Worm (Caenorhabditis elegans) whole organism, L4 larva: Measurements from ENCODE around the gene C55B6.7.
A peak's percentile ranks its signal among the peaks of the same experiment; 100 is the strongest.

ENCODE experiments used
- F10B5.3 ChIP-seq: sonication (generic microtip); optimal IDR thresholded peaks from 2 replicates; lab custom pipeline; 2016; ENCODE audit warnings: mild to moderate bottlenecking, missing genetic modification characterization, missing compliant biosample characterization
- F26F4.8 ChIP-seq: fragments of 200-800 bp; sonication (Bioruptor generic); conservative IDR thresholded peaks from 2 replicates; pipeline ENCODE4 v1.3.6; 2022; ENCODE audit warnings: missing genetic modification characterization, missing compliant biosample characterization
- F37D6.2 ChIP-seq: sonication (generic microtip); optimal IDR thresholded peaks from 2 replicates; lab custom pipeline; 2016; ENCODE audit warnings: mild to moderate bottlenecking, missing genetic modification characterization, missing compliant biosample characterization
- F49E8.2 ChIP-seq: sonication (generic microtip); optimal IDR thresholded peaks from 2 replicates; lab custom pipeline; 2016; ENCODE audit warnings: missing compliant biosample characterization, mild to moderate bottlenecking, missing genetic modification characterization, borderline replicate concordance
- T26A8.4 ChIP-seq: fragments of 200-800 bp; sonication (Bioruptor generic); IDR thresholded peaks from 2 replicates; pipeline ENCODE4 v1.3.6; 2022; ENCODE audit warnings: missing genetic modification characterization, missing compliant biosample characterization
- Y105C5A.15 ChIP-seq: fragments of 200-800 bp; sonication (Bioruptor generic); IDR thresholded peaks from 2 replicates; pipeline ENCODE4 v1.3.6; 2022; ENCODE audit warnings: missing genetic modification characterization, missing compliant biosample characterization
- Y48G9A.11 ChIP-seq: fragments of 200-800 bp; sonication (Bioruptor generic); IDR thresholded peaks from 2 replicates; pipeline ENCODE4 v1.3.6; 2022; ENCODE audit warnings: missing genetic modification reagents, missing genetic modification characterization, missing compliant biosample characterization
- Y5F2A.4 ChIP-seq: fragments of 200-800 bp; sonication (Bioruptor generic); optimal IDR thresholded peaks from 2 replicates; lab custom pipeline; 2018; ENCODE audit warnings: mild to moderate bottlenecking, missing genetic modification characterization, missing compliant biosample characterization
- aha-1 ChIP-seq: fragments of 150-350 bp; peaks from one replicate; lab custom pipeline; 2014; ENCODE audit warnings: missing biosample characterization, missing genetic modification characterization
- ceh-20 ChIP-seq: fragments of 200-800 bp; sonication (Bioruptor generic); IDR thresholded peaks from 2 replicates; pipeline ENCODE4 v1.3.6; 2022; ENCODE audit warnings: missing genetic modification reagents, missing genetic modification characterization, missing compliant biosample characterization
- ceh-62 ChIP-seq: sonication (generic microtip); optimal IDR thresholded peaks from 2 replicates; lab custom pipeline; 2017; ENCODE audit warnings: missing biosample characterization, missing genetic modification characterization
- ceh-82 ChIP-seq: sonication (generic microtip); optimal IDR thresholded peaks from 2 replicates; lab custom pipeline; 2017; ENCODE audit warnings: missing biosample characterization, missing genetic modification characterization
- ctbp-1 ChIP-seq: fragments of 200-800 bp; sonication (Bioruptor generic); IDR thresholded peaks from 2 replicates; pipeline ENCODE4 v1.3.6; 2022; ENCODE audit warnings: missing genetic modification reagents, missing genetic modification characterization, missing compliant biosample characterization
- daf-12 ChIP-seq: fragments of 150-350 bp; optimal IDR thresholded peaks from 2 replicates; lab custom pipeline; 2014; ENCODE audit warnings: missing biosample characterization, missing genetic modification reagents, missing genetic modification characterization
- daf-8 ChIP-seq: fragments of 200-800 bp; sonication (Bioruptor generic); IDR thresholded peaks from 2 replicates; pipeline ENCODE4 v1.3.6; 2022; ENCODE audit warnings: missing genetic modification characterization, missing compliant biosample characterization
- dmd-9 ChIP-seq: fragments of 200-800 bp; sonication (Bioruptor generic); IDR thresholded peaks from 2 replicates; pipeline ENCODE4 v1.3.6; 2022; ENCODE audit warnings: missing genetic modification reagents, missing genetic modification characterization, missing compliant biosample characterization
- duxl-1 ChIP-seq: sonication (generic microtip); optimal IDR thresholded peaks from 2 replicates; lab custom pipeline; 2016; ENCODE audit warnings: mild to moderate bottlenecking, missing genetic modification characterization, moderate library complexity, missing compliant biosample characterization; ENCODE audit not compliant: poor library complexity
- egl-43 ChIP-seq: fragments of 200-800 bp; sonication (Bioruptor generic); IDR thresholded peaks from 2 replicates; pipeline ENCODE4 v1.3.6; 2022; ENCODE audit warnings: missing genetic modification reagents, missing genetic modification characterization, missing compliant biosample characterization
- fkh-10 ChIP-seq: fragments of 150-350 bp; optimal IDR thresholded peaks from 2 replicates; lab custom pipeline; 2014; ENCODE audit warnings: missing biosample characterization, missing genetic modification reagents, missing genetic modification characterization
- gei-8 ChIP-seq: fragments of 200-800 bp; sonication (Bioruptor generic); optimal IDR thresholded peaks from 2 replicates; lab custom pipeline; 2018; ENCODE audit warnings: mild to moderate bottlenecking, missing genetic modification characterization, missing compliant biosample characterization
- hlh-30 ChIP-seq: sonication (generic microtip); optimal IDR thresholded peaks from 2 replicates; lab custom pipeline; 2017; ENCODE audit warnings: antibody characterized with exemption, mild to moderate bottlenecking, missing genetic modification characterization, missing compliant biosample characterization; ENCODE audit not compliant: insufficient read depth
- hmg-1.1 ChIP-seq: fragments of 200-800 bp; sonication (Bioruptor generic); IDR thresholded peaks from 2 replicates; pipeline ENCODE4 v1.3.6; 2022; ENCODE audit warnings: missing genetic modification reagents, missing genetic modification characterization, missing compliant biosample characterization
- lin-13 ChIP-seq: fragments of 150-350 bp; optimal IDR thresholded peaks from 2 replicates; lab custom pipeline; 2014; ENCODE audit warnings: missing biosample characterization, missing genetic modification reagents, missing genetic modification characterization
- lin-15B ChIP-seq: fragments of 150-350 bp; sonication (generic microtip); optimal IDR thresholded peaks from 3 replicates; lab custom pipeline; 2014; ENCODE audit warnings: missing biosample characterization, missing genetic modification characterization
- lin-29 ChIP-seq: fragments of 200-800 bp; sonication (Bioruptor generic); IDR thresholded peaks from 2 replicates; pipeline ENCODE4 v1.3.6; 2022; ENCODE audit warnings: missing genetic modification reagents, missing genetic modification characterization, missing compliant biosample characterization
- mdt-29 ChIP-seq: fragments of 200-800 bp; sonication (Bioruptor generic); IDR thresholded peaks from 2 replicates; pipeline ENCODE4 v1.3.6; 2022; ENCODE audit warnings: missing genetic modification reagents, missing genetic modification characterization, missing compliant biosample characterization
- mes-2 ChIP-seq: sonication (generic microtip); optimal IDR thresholded peaks from 2 replicates; lab custom pipeline; 2016; ENCODE audit warnings: missing genotype, mild to moderate bottlenecking, missing genetic modification characterization, missing compliant biosample characterization; ENCODE audit not compliant: poor library complexity, severe bottlenecking
- mxl-3 ChIP-seq: fragments of 200-800 bp; sonication (Bioruptor generic); optimal IDR thresholded peaks from 2 replicates; lab custom pipeline; 2018; ENCODE audit warnings: mild to moderate bottlenecking, missing genetic modification characterization, missing compliant biosample characterization
- nhr-102 ChIP-seq: sonication (generic microtip); optimal IDR thresholded peaks from 2 replicates; lab custom pipeline; 2016; ENCODE audit warnings: mild to moderate bottlenecking, missing genetic modification characterization, moderate library complexity, missing compliant biosample characterization
- nhr-11 ChIP-seq: fragments of 150-350 bp; optimal IDR thresholded peaks from 2 replicates; lab custom pipeline; 2014; ENCODE audit warnings: missing biosample characterization, missing genetic modification characterization
- nhr-25 ChIP-seq: sonication (generic microtip); optimal IDR thresholded peaks from 2 replicates; lab custom pipeline; 2017; ENCODE audit warnings: missing genetic modification characterization, mild to moderate bottlenecking, missing compliant biosample characterization, antibody characterized with exemption, moderate library complexity, borderline replicate concordance; ENCODE audit not compliant: insufficient read depth
- nhr-28 ChIP-seq: fragments of 150-350 bp; optimal IDR thresholded peaks from 2 replicates; lab custom pipeline; 2014; ENCODE audit warnings: missing biosample characterization, missing genetic modification characterization
- nhr-41 ChIP-seq: fragments of 200-800 bp; sonication (Bioruptor generic); IDR thresholded peaks from 2 replicates; pipeline ENCODE4 v1.3.6; 2022; ENCODE audit warnings: missing genetic modification reagents, missing genetic modification characterization, missing compliant biosample characterization
- nhr-42 ChIP-seq: fragments of 200-800 bp; sonication (Bioruptor generic); IDR thresholded peaks from 2 replicates; pipeline ENCODE4 v1.3.6; 2022; ENCODE audit warnings: missing genetic modification characterization, missing compliant biosample characterization
- nhr-77 ChIP-seq: fragments of 150-350 bp; optimal IDR thresholded peaks from 2 replicates; lab custom pipeline; 2014; ENCODE audit warnings: missing biosample characterization, missing genetic modification characterization
- pha-4 ChIP-seq, 2 experiments: fragments of 150-350 bp in 1 of 2; fragments of 200-800 bp in 1 of 2; sonication (Bioruptor generic) in 1 of 2; IDR thresholded peaks in 1 of 2; optimal IDR thresholded peaks in 1 of 2; 2 replicates each; pipeline versions ENCODE4 v1.3.6 to Lab custom; 2014 to 2022; ENCODE audit warnings: missing genetic modification characterization in 2 of 2, missing genetic modification reagents in 2 of 2, missing biosample characterization in 1 of 2, missing compliant biosample characterization in 1 of 2
- php-3 ChIP-seq: fragments of 200-800 bp; sonication (Bioruptor generic); IDR thresholded peaks from 2 replicates; pipeline ENCODE4 v1.3.6; 2022; ENCODE audit warnings: missing genetic modification reagents, missing genetic modification characterization, missing compliant biosample characterization
- saeg-2 ChIP-seq: fragments of 200-800 bp; sonication (Bioruptor generic); IDR thresholded peaks from 2 replicates; pipeline ENCODE4 v1.3.6; 2022; ENCODE audit warnings: missing genetic modification reagents, missing genetic modification characterization, missing compliant biosample characterization
- spr-1 ChIP-seq: sonication (generic microtip); optimal IDR thresholded peaks from 2 replicates; lab custom pipeline; 2016; ENCODE audit warnings: mild to moderate bottlenecking, missing genetic modification characterization, missing compliant biosample characterization
- spr-3 ChIP-seq: fragments of 200-800 bp; sonication (Bioruptor generic); optimal IDR thresholded peaks from 2 replicates; lab custom pipeline; 2018; ENCODE audit warnings: mild to moderate bottlenecking, missing genetic modification characterization, missing compliant biosample characterization
- tag-97 ChIP-seq: fragments of 200-800 bp; sonication (Bioruptor generic); IDR thresholded peaks from 2 replicates; pipeline ENCODE4 v1.3.6; 2022; ENCODE audit warnings: missing genetic modification characterization, missing compliant biosample characterization
- tra-1 ChIP-seq: fragments of 200-800 bp; sonication (Bioruptor generic); IDR thresholded peaks from 2 replicates; pipeline ENCODE4 v1.3.6; 2022; ENCODE audit warnings: missing genetic modification reagents, missing genetic modification characterization, missing compliant biosample characterization
- unc-39 ChIP-seq: sonication (generic microtip); optimal IDR thresholded peaks from 2 replicates; lab custom pipeline; 2017; ENCODE audit warnings: missing biosample characterization, missing genetic modification characterization
- zag-1 ChIP-seq: fragments of 150-350 bp; optimal IDR thresholded peaks from 2 replicates; lab custom pipeline; 2014; ENCODE audit warnings: missing biosample characterization, missing genetic modification characterization
- zip-11 ChIP-seq: fragments of 200-800 bp; sonication (Bioruptor generic); IDR thresholded peaks from 2 replicates; pipeline ENCODE4 v1.3.6; 2022; ENCODE audit warnings: missing genetic modification characterization, missing compliant biosample characterization

The C55B6.7 gene

ce11 chrX:7222383-7222782, 30.6 kb upstream of the C55B6.7 start:
- TF ChIP-seq nhr-25 (tag; lab: Kevin White, UChicago) (no peak), duxl-1 (tag; lab: Kevin White, UChicago) (no peak), fkh-10 (GFP tag; lab: Kevin White, UChicago) (peak; percentile 10), lin-15B (tag; lab: Kevin White, UChicago) (no peak), spr-1 (tag; lab: Kevin White, UChicago) (no peak), F26F4.8 (GFP tag; lab: Robert Waterston, UW) (no peak), ceh-20 (GFP tag; lab: Robert Waterston, UW) (0 out of 2 replicates have a peak, but pooled peaks have one; percentile 38), spr-3 (GFP tag; lab: Kevin White, UChicago) (no peak), nhr-77 (no peak), aha-1 (tag; lab: Kevin White, UChicago) (peak; percentile 29), hmg-1.1 (GFP tag; lab: Robert Waterston, UW) (peak; percentile 48), hlh-30 (tag; lab: Kevin White, UChicago) (peak; percentile 5), dmd-9 (GFP tag; lab: Robert Waterston, UW) (0 out of 2 replicates have a peak, but pooled peaks have one; percentile 6), tag-97 (GFP tag; lab: Robert Waterston, UW) (no peak)

- TF ChIP-seq ceh-62 (tag; lab: Kevin White, UChicago) (no peak), unc-39 (tag; lab: Kevin White, UChicago) (no peak), F10B5.3 (tag; lab: Kevin White, UChicago) (no peak), nhr-11 (tag; lab: Kevin White, UChicago) (no peak), aha-1 (tag; lab: Kevin White, UChicago) (peak; percentile 29), mes-2 (no peak), php-3 (GFP tag; lab: Robert Waterston, UW) (no peak), zag-1 (no peak), zip-11 (GFP tag; lab: Robert Waterston, UW) (no peak)
These were observed 28.4 kb upstream of the C55B6.7 start for ce11 chrX:7220209-7220608.

- TF ChIP-seq nhr-102 (tag; lab: Kevin White, UChicago) (no peak), daf-8 (GFP tag; lab: Robert Waterston, UW) (no peak), Y105C5A.15 (GFP tag; lab: Robert Waterston, UW) (no peak), mxl-3 (GFP tag; lab: Kevin White, UChicago) (no peak), F37D6.2 (tag; lab: Kevin White, UChicago) (peak; percentile 29), ceh-82 (no peak), pha-4 (GFP tag; IDR thresholded peaks at IDR 0.05; lab: Robert Waterston, UW) (no peak), pha-4 (tag; optimal IDR thresholded peaks at IDR 0.05; lab: Kevin White, UChicago) (no peak), nhr-41 (GFP tag; lab: Robert Waterston, UW) (no peak), ctbp-1 (GFP tag; lab: Robert Waterston, UW) (0 out of 2 replicates have a peak, but pooled peaks have one; percentile 23), lin-29 (GFP tag; lab: Robert Waterston, UW) (no peak), saeg-2 (GFP tag; lab: Robert Waterston, UW) (no peak), nhr-42 (GFP tag; lab: Robert Waterston, UW) (no peak), F49E8.2 (tag; lab: Kevin White, UChicago) (no peak), daf-12 (tag; lab: Kevin White, UChicago) (no peak), T26A8.4 (GFP tag; lab: Robert Waterston, UW) (no peak), mdt-29 (GFP tag; lab: Robert Waterston, UW) (no peak), nhr-28 (tag; lab: Kevin White, UChicago) (no peak), gei-8 (GFP tag; lab: Kevin White, UChicago) (no peak), hlh-30 (tag; lab: Kevin White, UChicago) (peak; percentile 19), Y48G9A.11 (GFP tag; lab: Robert Waterston, UW) (no peak), egl-43 (peak; percentile 45; the same call in 1 of the 2 replicates), Y5F2A.4 (no peak), lin-15B (tag; lab: Kevin White, UChicago) (no peak), hmg-1.1 (GFP tag; lab: Robert Waterston, UW) (no peak), tra-1 (GFP tag; lab: Robert Waterston, UW) (no peak), spr-3 (GFP tag; lab: Kevin White, UChicago) (no peak), spr-1 (tag; lab: Kevin White, UChicago) (no peak), ceh-20 (GFP tag; lab: Robert Waterston, UW) (no peak), lin-13 (no peak)
These were observed 26.1 kb upstream of the C55B6.7 start, which contains the start of gene syd-9 for ce11 chrX:7217704-7218479. Gene syd-9 (plus strand): TSS chrX:7218097.
